Worm (Caenorhabditis elegans): ENCODE measurements around the gene M163.7.

DNA sequence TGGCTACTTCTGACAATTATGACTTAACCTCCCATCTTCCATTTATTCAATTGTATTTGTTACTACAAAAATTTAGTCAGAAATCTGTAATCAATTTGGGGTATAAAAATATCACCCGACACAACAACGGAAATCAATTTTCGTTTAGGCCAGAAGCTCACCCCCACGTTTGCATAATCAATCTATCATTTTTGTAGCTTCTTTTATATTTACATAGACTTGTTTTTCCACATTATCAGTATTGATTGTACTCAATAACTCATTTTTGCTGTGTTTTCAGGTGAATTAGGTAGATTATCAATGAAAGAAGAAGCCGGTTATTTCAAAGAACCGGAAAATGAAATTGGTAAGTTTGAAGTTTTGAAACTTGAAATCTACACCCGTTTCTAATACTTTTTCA, 9.1 kb downstream of the M163.7 start, which contains the start of gene M163.5:
- TF ChIP-seq ama-1 (optimal IDR thresholded peaks at IDR 0.05) (no peak), flt-1 (GFP tag; IDR thresholded peaks at IDR 0.05) (no peak), ets-7 (tag; optimal IDR thresholded peaks at IDR 0.05) (no peak), hmbx-1 (tag; optimal IDR thresholded peaks at IDR 0.05) (no peak), tbx-11 (GFP tag; IDR thresholded peaks at IDR 0.05) (no peak)

Data from whole organism, early embryonic.